Fruit fly (Drosophila melanogaster): ENCODE data around the gene GAA1.

The GAA1 gene

DNA sequence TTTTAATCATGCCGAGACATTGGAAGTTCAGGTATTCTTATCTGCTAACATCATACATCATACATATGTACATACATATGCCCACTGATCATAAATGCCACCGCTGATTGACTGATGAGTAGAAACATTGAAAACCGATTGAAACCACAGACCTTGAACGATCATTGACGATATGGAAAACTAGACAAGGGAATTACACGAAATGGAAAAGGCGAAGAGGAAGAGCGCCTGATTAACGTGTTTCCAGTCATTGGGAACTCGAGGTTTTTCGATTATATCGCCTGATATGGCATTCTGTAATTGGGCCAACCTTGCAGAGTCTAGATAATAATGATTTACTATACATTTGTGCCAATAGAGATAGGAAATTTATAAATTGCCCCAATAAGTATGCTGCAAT is 11.7 kb upstream of the GAA1 start:
- TF ChIP-seq bab1 (GFP tag; optimal IDR thresholded peaks at IDR 0.05) (no peak), Hr96 (GFP tag; optimal IDR thresholded peaks at IDR 0.05) (no peak), Crg-1 (GFP tag; optimal IDR thresholded peaks at IDR 0.05) (no peak), pad (GFP tag; optimal IDR thresholded peaks at IDR 0.05) (no peak), Clk (GFP tag; optimal IDR thresholded peaks at IDR 0.05) (no peak), CG7101 (tag; optimal IDR thresholded peaks at IDR 0.05) (no peak), CG7045 (GFP tag; optimal IDR thresholded peaks at IDR 0.05) (no peak)

dm6 chrX:5884294-5884693 is 11.1 kb upstream of the GAA1 start:
- TF ChIP-seq cic (GFP tag; optimal IDR thresholded peaks at IDR 0.05) (peak; percentile 22), toe (GFP tag; optimal IDR thresholded peaks at IDR 0.05) (no peak)

DNA sequence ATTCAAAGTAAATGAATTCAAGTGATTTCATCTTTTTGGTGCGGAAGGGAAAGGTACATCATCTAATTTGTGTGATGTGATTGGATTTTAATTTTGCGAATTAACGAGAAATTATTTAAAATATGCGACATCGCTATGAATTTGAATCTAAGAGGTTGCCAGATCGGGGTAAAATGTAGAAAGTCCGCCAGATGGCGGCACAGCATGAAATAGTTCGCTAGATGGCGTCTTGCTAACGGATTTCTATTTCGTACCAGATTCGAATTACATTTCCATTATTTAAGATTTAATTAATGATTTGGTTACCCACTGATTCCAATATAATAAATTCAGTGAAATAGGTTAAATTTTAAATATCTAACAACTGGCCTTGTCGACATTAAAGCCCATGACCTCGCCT is 10.2 kb upstream of the GAA1 start:
- TF ChIP-seq ovo (GFP tag; optimal IDR thresholded peaks at IDR 0.05) = peak; percentile 7
- TF ChIP-seq cnc (optimal IDR thresholded peaks at IDR 0.05) = no peak
- peak; percentile 41 for TF ChIP-seq Mnt (GFP tag; optimal IDR thresholded peaks at IDR 0.05)
- peak; percentile 46 for TF ChIP-seq pad (GFP tag; optimal IDR thresholded peaks at IDR 0.05)
- TF ChIP-seq kay (GFP tag; ENCODE audit: borderline replicate concordance) = no peak
- TF ChIP-seq bab1 (GFP tag; optimal IDR thresholded peaks at IDR 0.05) = peak; percentile 79
- TF ChIP-seq Clk (GFP tag; optimal IDR thresholded peaks at IDR 0.05) = no peak
- TF ChIP-seq Crg-1 (GFP tag; optimal IDR thresholded peaks at IDR 0.05) = peak; percentile 54
- TF ChIP-seq CG7101 (tag; optimal IDR thresholded peaks at IDR 0.05) = peak; percentile 62
- peak; percentile 78 for TF ChIP-seq CG1620 (GFP tag; optimal IDR thresholded peaks at IDR 0.05)
- TF ChIP-seq tj (GFP tag; optimal IDR thresholded peaks at IDR 0.05) = peak; percentile 21
- no peak for TF ChIP-seq CG33017 (tag; optimal IDR thresholded peaks at IDR 0.05)

DNA sequence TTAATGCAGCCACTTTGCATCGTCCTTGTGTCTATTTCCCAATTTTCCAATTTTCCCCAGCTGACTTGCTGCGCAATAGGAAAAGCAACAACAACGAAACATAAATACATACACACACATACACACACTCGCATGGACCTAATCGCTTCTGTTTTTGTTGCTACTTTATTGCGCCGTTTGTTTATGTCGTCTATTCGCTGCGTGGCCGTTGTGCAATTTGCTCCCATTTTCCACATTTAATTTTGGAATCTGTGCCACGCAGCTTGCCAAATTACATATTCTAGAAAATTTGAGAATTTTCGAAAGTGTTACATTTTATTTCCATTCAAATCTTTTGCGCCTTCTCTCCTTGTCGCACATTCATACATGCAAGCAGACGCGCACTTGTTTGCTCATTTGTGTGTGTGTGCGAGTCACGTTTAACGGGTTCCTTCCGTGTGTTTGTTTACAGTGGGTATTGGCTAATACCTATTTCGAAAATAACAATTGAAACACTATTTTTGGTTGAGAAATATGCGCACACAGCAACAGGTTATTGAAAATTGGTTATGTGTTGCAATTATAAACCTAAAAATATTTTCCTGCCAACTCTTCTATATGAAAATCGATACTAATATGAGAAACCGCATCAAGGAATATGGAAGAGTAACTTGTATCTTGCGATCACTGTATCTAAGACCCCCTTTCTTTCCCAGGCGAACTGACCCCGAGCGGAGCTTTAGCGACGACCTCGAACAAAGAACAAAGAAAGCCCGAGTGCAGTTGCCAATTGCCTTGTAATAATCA is 7.2 kb upstream of the GAA1 start:
- TF ChIP-seq CG33017 (tag; optimal IDR thresholded peaks at IDR 0.05) (peak; percentile 80), ovo (GFP tag; optimal IDR thresholded peaks at IDR 0.05) (peak; percentile 94), CG7045 (GFP tag; optimal IDR thresholded peaks at IDR 0.05) (peak; percentile 65), kay (GFP tag; ENCODE audit: borderline replicate concordance) (no peak), CG7101 (tag; optimal IDR thresholded peaks at IDR 0.05) (peak; percentile 82), Mnt (GFP tag; optimal IDR thresholded peaks at IDR 0.05) (peak; percentile 89), bab1 (GFP tag; optimal IDR thresholded peaks at IDR 0.05) (peak; percentile 90), CG5204 (GFP tag; optimal IDR thresholded peaks at IDR 0.05) (no peak), Clk (GFP tag; optimal IDR thresholded peaks at IDR 0.05) (peak; percentile 33), Hr96 (GFP tag; optimal IDR thresholded peaks at IDR 0.05) (no peak), tj (GFP tag; optimal IDR thresholded peaks at IDR 0.05) (peak; percentile 54), CG12768 (GFP tag; optimal IDR thresholded peaks at IDR 0.05) (peak; percentile 76), cnc (optimal IDR thresholded peaks at IDR 0.05) (no peak), Crg-1 (GFP tag; optimal IDR thresholded peaks at IDR 0.05) (peak; percentile 70), toe (GFP tag; optimal IDR thresholded peaks at IDR 0.05) (peak; percentile 63), CG14711 (tag; optimal IDR thresholded peaks at IDR 0.05) (peak; percentile 78), pad (GFP tag; optimal IDR thresholded peaks at IDR 0.05) (peak; percentile 65), cic (GFP tag; optimal IDR thresholded peaks at IDR 0.05) (peak; percentile 7), CG1620 (GFP tag; optimal IDR thresholded peaks at IDR 0.05) (peak; percentile 64), CG11617 (GFP tag; optimal IDR thresholded peaks at IDR 0.05) (peak; percentile 65)

DNA sequence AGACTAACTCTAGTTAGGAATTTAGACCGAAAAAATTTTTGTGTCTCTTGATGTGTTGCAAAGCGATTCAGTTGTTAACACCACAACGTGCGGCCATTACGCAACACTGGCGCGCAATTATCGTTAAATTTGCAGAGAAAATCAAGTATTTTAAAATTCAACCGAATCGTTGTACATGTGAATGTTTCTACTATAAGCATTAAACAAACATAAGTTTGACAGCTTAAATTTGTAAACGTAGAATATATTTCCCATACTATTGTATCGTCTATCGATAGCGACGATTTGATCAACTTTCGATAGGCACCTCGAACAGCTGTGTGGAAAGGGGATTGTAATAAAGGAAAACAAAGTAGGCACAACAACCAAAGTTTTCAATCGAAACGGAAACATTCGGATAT is 6.4 kb upstream of the GAA1 start, which contains the start of the genes Usp30 and CG16721:
Usp30 (minus strand) TSS at position 245 of the 401 bp plus-strand sequence.
CG16721 (plus strand) TSS at position 327 of the 401 bp plus-strand sequence.
- peak; percentile 37 for TF ChIP-seq toe (GFP tag; optimal IDR thresholded peaks at IDR 0.05)
- peak; percentile 83 for TF ChIP-seq pad (GFP tag; optimal IDR thresholded peaks at IDR 0.05)
- peak; percentile 48 for TF ChIP-seq cic (GFP tag; optimal IDR thresholded peaks at IDR 0.05)
- TF ChIP-seq CG14711 (tag; optimal IDR thresholded peaks at IDR 0.05) = peak; percentile 76
- TF ChIP-seq Crg-1 (GFP tag; optimal IDR thresholded peaks at IDR 0.05) = peak; percentile 95
- TF ChIP-seq CG33017 (tag; optimal IDR thresholded peaks at IDR 0.05) = peak; percentile 71
- TF ChIP-seq CG5204 (GFP tag; optimal IDR thresholded peaks at IDR 0.05) = no peak
- TF ChIP-seq cnc (optimal IDR thresholded peaks at IDR 0.05) = no peak
- peak; percentile 69 for TF ChIP-seq CG11617 (GFP tag; optimal IDR thresholded peaks at IDR 0.05)
- TF ChIP-seq kay (GFP tag; ENCODE audit: borderline replicate concordance) = no peak
- TF ChIP-seq Hr96 (GFP tag; optimal IDR thresholded peaks at IDR 0.05) = no peak
- peak; percentile 86 for TF ChIP-seq Mnt (GFP tag; optimal IDR thresholded peaks at IDR 0.05)
- no peak for TF ChIP-seq Clk (GFP tag; optimal IDR thresholded peaks at IDR 0.05)
- TF ChIP-seq tj (GFP tag; optimal IDR thresholded peaks at IDR 0.05) = peak; percentile 24
- peak; percentile 55 for TF ChIP-seq ovo (GFP tag; optimal IDR thresholded peaks at IDR 0.05)
- TF ChIP-seq bab1 (GFP tag; optimal IDR thresholded peaks at IDR 0.05) = peak; percentile 80
- TF ChIP-seq CG7101 (tag; optimal IDR thresholded peaks at IDR 0.05) = peak; percentile 85
- TF ChIP-seq CG1620 (GFP tag; optimal IDR thresholded peaks at IDR 0.05) = peak; percentile 89
- TF ChIP-seq CG12768 (GFP tag; optimal IDR thresholded peaks at IDR 0.05) = peak; percentile 68
- TF ChIP-seq CG7045 (GFP tag; optimal IDR thresholded peaks at IDR 0.05) = peak; percentile 22

DNA sequence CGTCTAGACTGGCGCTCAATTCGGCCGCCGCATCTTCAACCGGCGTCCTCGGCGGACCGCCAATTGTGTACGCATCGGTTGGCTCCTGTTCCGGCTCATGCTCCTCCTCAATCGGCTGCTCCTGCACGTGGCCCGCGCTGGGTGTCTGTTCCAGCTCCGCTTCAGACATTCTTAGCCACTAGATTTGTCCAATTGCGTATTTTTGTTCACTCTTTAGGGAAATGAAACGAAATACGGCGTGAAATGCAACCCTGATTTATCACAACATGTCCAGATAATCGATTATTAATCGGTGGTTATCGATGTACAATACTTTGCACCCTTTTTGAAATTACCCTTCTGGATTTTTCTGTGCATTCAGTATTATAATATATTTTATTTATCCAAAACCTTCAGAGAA is 3.4 kb upstream of the GAA1 start, which contains the start of gene mof:
mof (minus strand) TSS at position 270 of the 400 bp plus-strand sequence.
- TF ChIP-seq CG5204 (GFP tag; optimal IDR thresholded peaks at IDR 0.05) (no peak), bab1 (GFP tag; optimal IDR thresholded peaks at IDR 0.05) (peak; percentile 74), Mnt (GFP tag; optimal IDR thresholded peaks at IDR 0.05) (peak; percentile 17)
